Fruit fly (Drosophila melanogaster) whole organism, embryonic: ENCODE data around the gene CG34283.

Experiments
- Atf6 ChIP-seq: fragments of 200-800 bp; sonication (Bioruptor generic); IDR thresholded peaks from 2 replicates; pipeline ENCODE4 v1.3.6; 2022; ENCODE audit warnings: missing biosample characterization, missing genetic modification characterization
- B-H2 ChIP-seq: fragments of 200-800 bp; sonication (Bioruptor generic); optimal IDR thresholded peaks from 2 replicates; lab custom pipeline; 2018; ENCODE audit warnings: missing biosample characterization, mild to moderate bottlenecking, missing genetic modification characterization
- CG10147 ChIP-seq: fragments of 200-800 bp; sonication (Bioruptor generic); optimal IDR thresholded peaks from 2 replicates; lab custom pipeline; 2019; ENCODE audit warnings: missing biosample characterization, mild to moderate bottlenecking, missing genetic modification characterization, moderate library complexity
- CG10209 ChIP-seq: fragments of 200-800 bp; sonication (Bioruptor generic); optimal IDR thresholded peaks from 3 replicates; lab custom pipeline; 2017; ENCODE audit warnings: missing biosample characterization, mild to moderate bottlenecking, missing genetic modification characterization, missing genetic modification reagents
- CG10959 ChIP-seq: fragments of 200-800 bp; sonication (Bioruptor generic); IDR thresholded peaks from 2 replicates; pipeline ENCODE4 v1.3.6; 2022; ENCODE audit warnings: missing biosample characterization, missing genetic modification characterization
- CG12155 ChIP-seq: fragments of 200-800 bp; sonication (Bioruptor generic); optimal IDR thresholded peaks from 3 replicates; lab custom pipeline; 2016; ENCODE audit warnings: missing biosample characterization, missing genetic modification characterization
- CG12391 ChIP-seq: fragments of 200-800 bp; sonication (Bioruptor generic); optimal IDR thresholded peaks from 3 replicates; lab custom pipeline; 2018; ENCODE audit warnings: missing biosample characterization, mild to moderate bottlenecking, missing genetic modification characterization, moderate library complexity
- CG13894 ChIP-seq: fragments of 200-800 bp; sonication (Bioruptor generic); optimal IDR thresholded peaks from 3 replicates; lab custom pipeline; 2018; ENCODE audit warnings: missing biosample characterization, mild to moderate bottlenecking, missing genetic modification characterization, moderate library complexity
- CG14667 ChIP-seq: fragments of 200-800 bp; sonication (Bioruptor generic); IDR thresholded peaks from 2 replicates; pipeline ENCODE4 v1.3.6; 2022; ENCODE audit warnings: missing biosample characterization, missing genetic modification characterization
- CG14965 ChIP-seq: fragments of 200-800 bp; sonication (Bioruptor generic); optimal IDR thresholded peaks from 2 replicates; lab custom pipeline; 2016; ENCODE audit warnings: missing biosample characterization, missing genetic modification characterization, borderline replicate concordance
- CG15601 ChIP-seq: fragments of 200-800 bp; sonication (Bioruptor generic); optimal IDR thresholded peaks from 3 replicates; lab custom pipeline; 2019; ENCODE audit warnings: missing biosample characterization, mild to moderate bottlenecking, missing genetic modification characterization, moderate library complexity
- CG17361 ChIP-seq: fragments of 200-800 bp; sonication (Bioruptor generic); IDR thresholded peaks from 3 replicates; pipeline ENCODE4 v1.3.6; 2022; ENCODE audit warnings: missing biosample characterization, missing genetic modification characterization
- CG18011 ChIP-seq: fragments of 200-800 bp; sonication (Bioruptor generic); optimal IDR thresholded peaks from 2 replicates; lab custom pipeline; 2017; ENCODE audit warnings: missing biosample characterization, missing genetic modification characterization, mild to moderate bottlenecking, moderate library complexity, missing genotype
- CG2712 ChIP-seq: fragments of 200-800 bp; optimal IDR thresholded peaks from 3 replicates; lab custom pipeline; 2019; ENCODE audit warnings: missing biosample characterization, mild to moderate bottlenecking, missing genetic modification characterization, moderate library complexity
- CG2889 ChIP-seq: fragments of 200-800 bp; sonication (Bioruptor generic); IDR thresholded peaks from 3 replicates; pipeline ENCODE4 v1.3.6; 2022; ENCODE audit warnings: missing biosample characterization, missing genetic modification characterization
- CG3995 ChIP-seq: fragments of 200-800 bp; sonication (Bioruptor generic); optimal IDR thresholded peaks from 3 replicates; lab custom pipeline; 2016; ENCODE audit warnings: missing biosample characterization, missing genetic modification characterization
- CG6791 ChIP-seq: fragments of 200-800 bp; sonication (Bioruptor generic); IDR thresholded peaks from 3 replicates; pipeline ENCODE4 v1.3.6; 2022; ENCODE audit warnings: missing biosample characterization, missing genetic modification characterization; ENCODE audit not compliant: partially characterized antibody
- CG7839 ChIP-seq: fragments of 200-800 bp; sonication (Bioruptor generic); optimal IDR thresholded peaks from 3 replicates; lab custom pipeline; 2018; ENCODE audit warnings: missing biosample characterization, mild to moderate bottlenecking, missing genetic modification characterization, moderate library complexity
- CG7928 ChIP-seq: fragments of 200-800 bp; sonication (Bioruptor generic); optimal IDR thresholded peaks from 2 replicates; lab custom pipeline; 2017; ENCODE audit warnings: missing biosample characterization, mild to moderate bottlenecking, missing genetic modification characterization
- CG8290 ChIP-seq, 3 experiments: fragments of 200-800 bp; sonication (Bioruptor generic); optimal IDR thresholded peaks; 2 replicates each; lab custom pipeline; 2016 to 2019; ENCODE audit warnings: missing biosample characterization in 3 of 3, missing genetic modification characterization in 3 of 3, mild to moderate bottlenecking in 2 of 3, moderate library complexity in 1 of 3
- CG8924 ChIP-seq: fragments of 200-800 bp; optimal IDR thresholded peaks from 3 replicates; lab custom pipeline; 2019; ENCODE audit warnings: missing biosample characterization, mild to moderate bottlenecking, missing genetic modification characterization, moderate library complexity
- CG9215 ChIP-seq: fragments of 200-800 bp; sonication (Bioruptor generic); IDR thresholded peaks from 2 replicates; pipeline ENCODE4 v1.3.6; 2022; ENCODE audit warnings: missing biosample characterization, missing genetic modification characterization
- CG9727 ChIP-seq: fragments of 200-800 bp; sonication (Bioruptor generic); optimal IDR thresholded peaks from 3 replicates; lab custom pipeline; 2017; ENCODE audit warnings: missing biosample characterization, mild to moderate bottlenecking, missing genetic modification characterization
- CG9876 ChIP-seq: fragments of 200-800 bp; sonication (Bioruptor generic); optimal IDR thresholded peaks from 2 replicates; lab custom pipeline; 2016; ENCODE audit warnings: missing biosample characterization, missing genetic modification characterization
- Eip74EF ChIP-seq, 2 experiments: fragments of 200-800 bp in 1 of 2; fragments of >200 bp in 1 of 2; sonication (Bioruptor generic) in 1 of 2; optimal IDR thresholded peaks; 2 replicates each; lab custom pipeline; 2017 to 2019; ENCODE audit warnings: missing biosample characterization in 2 of 2, missing genetic modification characterization in 2 of 2, mild to moderate bottlenecking in 1 of 2, moderate library complexity in 1 of 2
- Gsc ChIP-seq: fragments of 200-800 bp; sonication (Bioruptor generic); IDR thresholded peaks from 2 replicates; pipeline ENCODE4 v1.3.6; 2022; ENCODE audit warnings: missing biosample characterization, missing genetic modification characterization
- H15 ChIP-seq: fragments of 200-800 bp; sonication (Bioruptor generic); IDR thresholded peaks from 3 replicates; pipeline ENCODE4 v1.3.6; 2022; ENCODE audit warnings: missing biosample characterization, missing genetic modification characterization
- HmgD ChIP-seq: fragments of 200-800 bp; sonication (Bioruptor generic); optimal IDR thresholded peaks from 3 replicates; lab custom pipeline; 2016; ENCODE audit warnings: missing biosample characterization, missing genetic modification characterization
- Lim3 ChIP-seq: fragments of 200-800 bp; sonication (Bioruptor generic); IDR thresholded peaks from 2 replicates; pipeline ENCODE4 v1.3.6; 2022; ENCODE audit warnings: missing biosample characterization, missing genetic modification characterization
- Meics ChIP-seq: fragments of 200-800 bp; sonication (Bioruptor generic); optimal IDR thresholded peaks from 2 replicates; lab custom pipeline; 2017; ENCODE audit warnings: missing biosample characterization, mild to moderate bottlenecking, missing genetic modification characterization
- Nf-YA ChIP-seq: fragments of 200-800 bp; sonication (Bioruptor generic); IDR thresholded peaks from 2 replicates; pipeline ENCODE4 v1.3.6; 2022; ENCODE audit warnings: missing biosample characterization, missing genetic modification characterization
- Ptx1 ChIP-seq: fragments of 200-800 bp; sonication (Bioruptor generic); IDR thresholded peaks from 2 replicates; pipeline ENCODE4 v1.3.6; 2022; ENCODE audit warnings: missing biosample characterization, missing genetic modification characterization
- Sox100B ChIP-seq: fragments of 200-800 bp; sonication (Bioruptor generic); optimal IDR thresholded peaks from 3 replicates; lab custom pipeline; 2018; ENCODE audit warnings: missing biosample characterization, mild to moderate bottlenecking, missing genetic modification characterization
- Sry-δ ChIP-seq: fragments of 200-800 bp; sonication (Bioruptor generic); optimal IDR thresholded peaks from 2 replicates; lab custom pipeline; 2016; ENCODE audit warnings: missing biosample characterization, missing genetic modification characterization
- bab2 ChIP-seq: fragments of 200-800 bp; sonication (Bioruptor generic); optimal IDR thresholded peaks from 2 replicates; lab custom pipeline; 2016; ENCODE audit warnings: missing biosample characterization, missing genetic modification characterization
- chinmo ChIP-seq: fragments of 200-800 bp; sonication (Bioruptor generic); IDR thresholded peaks from 4 replicates; pipeline ENCODE4 v1.3.6; 2022; ENCODE audit warnings: missing biosample characterization, missing genetic modification characterization; ENCODE audit not compliant: partially characterized antibody
- croc ChIP-seq: fragments of 200-800 bp; sonication (Bioruptor generic); conservative IDR thresholded peaks from 3 replicates; pipeline ENCODE4 v1.3.6; 2022; ENCODE audit warnings: missing biosample characterization, missing genetic modification characterization
- dati ChIP-seq: fragments of 200-800 bp; sonication (Bioruptor generic); IDR thresholded peaks from 2 replicates; pipeline ENCODE4 v1.3.6; 2022; ENCODE audit warnings: missing biosample characterization, missing genetic modification characterization
- dpn ChIP-seq, 2 experiments: fragments of 200-800 bp; sonication (Bioruptor generic); optimal IDR thresholded peaks; 3 replicates each; lab custom pipeline; 2016; ENCODE audit warnings: missing biosample characterization in 2 of 2, missing genetic modification characterization in 2 of 2
- emc ChIP-seq: fragments of 200-800 bp; sonication (Bioruptor generic); optimal IDR thresholded peaks from 2 replicates; lab custom pipeline; 2016; ENCODE audit warnings: missing biosample characterization, missing genetic modification characterization
- en ChIP-seq: fragments of 200-800 bp; sonication (Bioruptor generic); optimal IDR thresholded peaks from 2 replicates; lab custom pipeline; 2016; ENCODE audit warnings: missing biosample characterization, missing genetic modification characterization
- eyg ChIP-seq: fragments of 200-800 bp; sonication (Bioruptor generic); optimal IDR thresholded peaks from 3 replicates; lab custom pipeline; 2016; ENCODE audit warnings: missing biosample characterization, missing genetic modification characterization
- fd96Cb ChIP-seq: fragments of 200-800 bp; sonication (Bioruptor generic); optimal IDR thresholded peaks from 2 replicates; lab custom pipeline; 2018; ENCODE audit warnings: missing biosample characterization, mild to moderate bottlenecking, missing genetic modification characterization, moderate library complexity
- hb ChIP-seq: fragments of 200-800 bp; sonication (Bioruptor generic); IDR thresholded peaks from 3 replicates; pipeline ENCODE4 v1.3.6; 2022; ENCODE audit warnings: missing biosample characterization, missing genetic modification characterization; ENCODE audit not compliant: partially characterized antibody
- knrl ChIP-seq: fragments of 200-800 bp; sonication (Bioruptor generic); IDR thresholded peaks from 3 replicates; pipeline ENCODE4 v1.3.6; 2022; ENCODE audit warnings: missing biosample characterization, missing genetic modification characterization; ENCODE audit not compliant: partially characterized antibody
- rib ChIP-seq: fragments of 200-800 bp; sonication (Bioruptor generic); IDR thresholded peaks from 2 replicates; pipeline ENCODE4 v1.3.6; 2022; ENCODE audit warnings: missing biosample characterization, missing genetic modification characterization
- run ChIP-seq: fragments of 200-800 bp; sonication (Bioruptor generic); optimal IDR thresholded peaks from 3 replicates; lab custom pipeline; 2018; ENCODE audit warnings: missing biosample characterization, mild to moderate bottlenecking, missing genetic modification characterization
- sqz ChIP-seq: fragments of 200-800 bp; sonication (Bioruptor generic); optimal IDR thresholded peaks from 3 replicates; lab custom pipeline; 2018; ENCODE audit warnings: missing biosample characterization, mild to moderate bottlenecking, missing genetic modification characterization
- tin ChIP-seq: fragments of 200-800 bp; sonication (Bioruptor generic); optimal IDR thresholded peaks from 3 replicates; lab custom pipeline; 2016; ENCODE audit warnings: missing biosample characterization, missing genetic modification characterization

CG34283 gene

dm6 chr3R:18758548-18759257, 36.3 kb upstream of the CG34283 start, which contains the start of gene Epg5 (continued):
- TF ChIP-seq chinmo (peak; percentile 88; the same call in 3 of the 4 replicates), knrl (GFP tag; lab: Robert Waterston, UW) (peak; percentile 100), rib (GFP tag; lab: Robert Waterston, UW) (peak; percentile 68; the same call in 1 of the 2 replicates), en (GFP tag; lab: Kevin White, UChicago) (no peak), CG14667 (GFP tag; lab: Robert Waterston, UW) (peak; percentile 38), Sox100B (GFP tag; lab: Kevin White, UChicago) (no peak), HmgD (GFP tag; lab: Kevin White, UChicago) (peak; percentile 48), croc (GFP tag; lab: Robert Waterston, UW) (peak; percentile 62), CG9727 (GFP tag; lab: Kevin White, UChicago) (peak; percentile 71), CG2889 (GFP tag; lab: Robert Waterston, UW) (0 out of 3 replicates have a peak, but pooled peaks have one; percentile 18), sqz (GFP tag; lab: Kevin White, UChicago) (no peak), CG17361 (no peak; the same call in 2 of the 3 replicates), CG7928 (GFP tag; lab: Kevin White, UChicago) (peak; percentile 93), H15 (GFP tag; lab: Robert Waterston, UW) (no peak), CG10959 (GFP tag; lab: Robert Waterston, UW) (no peak), B-H2 (GFP tag; lab: Kevin White, UChicago) (no peak), bab2 (GFP tag; lab: Kevin White, UChicago) (peak; percentile 65), Meics (GFP tag; lab: Kevin White, UChicago) (no peak), dpn (GFP tag; optimal IDR thresholded peaks at IDR 0.05; lab: Kevin White, UChicago) (peak; percentile 83 to 85), Ptx1 (GFP tag; lab: Robert Waterston, UW) (peak; percentile 83), CG6791 (peak; percentile 95), CG13894 (tag; lab: Kevin White, UChicago) (no peak), CG18011 (GFP tag; lab: Kevin White, UChicago) (peak; percentile 49), CG10147 (GFP tag; lab: Kevin White, UChicago) (no peak), CG9876 (peak; percentile 43), dati (GFP tag; lab: Robert Waterston, UW) (no peak), CG10209 (GFP tag; lab: Kevin White, UChicago) (peak; percentile 49), CG7839 (tag; lab: Kevin White, UChicago) (no peak), Eip74EF (GFP tag; optimal IDR thresholded peaks at IDR 0.05; lab: Kevin White, UChicago) (no peak), CG14965 (GFP tag; lab: Kevin White, UChicago) (no peak), Gsc (GFP tag; lab: Robert Waterston, UW) (no peak), hb (peak; percentile 98), Lim3 (no peak), CG12391 (tag; lab: Kevin White, UChicago) (no peak), CG8290 (GFP tag; optimal IDR thresholded peaks at IDR 0.05; lab: Kevin White, UChicago) (no peak), CG8290 (tag; optimal IDR thresholded peaks at IDR 0.05; lab: Kevin White, UChicago) (no peak), Nf-YA (GFP tag; lab: Robert Waterston, UW) (0 out of 2 replicates have a peak, but pooled peaks have one; percentile 20), CG15601 (tag; lab: Kevin White, UChicago) (no peak), fd96Cb (tag; lab: Kevin White, UChicago) (peak; percentile 50), run (no peak), CG8924 (no peak), emc (GFP tag; lab: Kevin White, UChicago) (peak; percentile 8), tin (GFP tag; lab: Kevin White, UChicago) (peak; percentile 74), Atf6 (GFP tag; lab: Robert Waterston, UW) (no peak), CG2712 (no peak), Sry-δ (peak; percentile 92), CG3995 (GFP tag; lab: Kevin White, UChicago) (peak; percentile 80), eyg (peak; percentile 42), CG9215 (GFP tag; lab: Robert Waterston, UW) (peak; percentile 77), CG12155 (GFP tag; lab: Kevin White, UChicago) (peak; percentile 74)
